Worm (Caenorhabditis elegans): ENCODE results near the gene daf-22.

The daf-22 gene

DNA sequence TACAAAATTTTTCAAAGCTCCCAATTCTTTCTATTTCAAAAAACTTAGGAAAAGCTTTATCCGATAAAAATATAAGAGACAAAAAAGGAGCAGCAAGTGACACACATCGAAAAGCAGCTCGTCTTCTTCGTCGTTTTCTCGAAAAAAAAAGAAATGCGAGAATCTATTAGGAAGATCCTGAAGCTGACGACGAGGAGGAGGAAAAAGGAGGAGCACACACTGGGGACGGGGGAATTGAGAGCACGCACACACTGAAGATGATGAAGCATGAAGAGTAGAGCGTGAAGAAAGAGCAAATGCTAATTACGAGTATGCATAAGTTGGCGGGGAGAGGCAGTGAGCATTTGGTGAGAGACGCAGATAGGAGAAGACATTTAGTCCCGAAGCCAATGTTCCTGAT, 51.6 kb downstream of the daf-22 start:
- TF ChIP-seq unc-62 (GFP tag; optimal IDR thresholded peaks at IDR 0.05) (no peak), nfya-1 (tag; optimal IDR thresholded peaks at IDR 0.05; ENCODE audit: insufficient read depth) (peak; percentile 8), mml-1 (tag; optimal IDR thresholded peaks at IDR 0.05) (no peak), zag-1 (tag; optimal IDR thresholded peaks at IDR 0.05) (no peak), nhr-67 (tag; optimal IDR thresholded peaks at IDR 0.05) (no peak), nhr-23 (tag; optimal IDR thresholded peaks at IDR 0.05) (no peak)
